Fruit fly (Drosophila melanogaster): ENCODE measurements around the gene CG8892.

DNA sequence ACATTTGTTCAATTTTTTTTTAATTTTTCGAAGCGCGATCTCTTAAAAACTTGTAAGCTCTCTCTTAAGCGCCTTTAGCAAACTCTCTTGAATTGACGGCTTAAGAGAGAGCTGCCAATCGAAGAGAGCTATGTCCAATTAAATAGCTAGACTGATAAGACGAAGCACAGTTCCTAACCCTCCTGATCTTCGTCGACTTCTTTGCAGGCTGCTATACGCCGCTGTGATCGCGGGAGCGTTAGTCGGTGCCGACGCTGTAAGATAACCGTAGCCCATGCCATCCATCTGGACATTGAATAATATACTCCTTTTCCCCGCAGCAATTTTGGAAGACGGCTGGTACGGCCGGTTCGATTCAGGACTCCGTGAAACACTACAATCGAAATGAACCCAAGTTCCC lies 49.1 kb upstream of the CG8892 start:
- no peak for TF ChIP-seq br (GFP tag; optimal IDR thresholded peaks at IDR 0.05)
- TF ChIP-seq h (GFP tag; optimal IDR thresholded peaks at IDR 0.05): no peak
- no peak for TF ChIP-seq lola (GFP tag; optimal IDR thresholded peaks at IDR 0.05)
- no peak for TF ChIP-seq jim (GFP tag; optimal IDR thresholded peaks at IDR 0.05)
- TF ChIP-seq woc (GFP tag; optimal IDR thresholded peaks at IDR 0.05): no peak
- TF ChIP-seq Hr83 (GFP tag; optimal IDR thresholded peaks at IDR 0.05; ENCODE audit: poor library complexity, severe bottlenecking): no peak
- no peak for TF ChIP-seq Hnf4 (GFP tag; optimal IDR thresholded peaks at IDR 0.05)
- no peak for TF ChIP-seq usp (GFP tag; optimal IDR thresholded peaks at IDR 0.05)
